Worm (Caenorhabditis elegans) whole organism, L4/young adult: Measurements from ENCODE around the gene R166.2.

Experiments used
- W03F9.2 ChIP-seq: fragments of 150-350 bp; optimal IDR thresholded peaks from 2 replicates; lab custom pipeline; 2014; ENCODE audit warnings: missing biosample characterization, missing genetic modification characterization
- dao-5 ChIP-seq: sonication (generic microtip); optimal IDR thresholded peaks from 2 replicates; lab custom pipeline; 2016; ENCODE audit warnings: missing genotype, missing genetic modification characterization, moderate library complexity, missing compliant biosample characterization
- him-1 ChIP-seq: sonication (generic microtip); optimal IDR thresholded peaks from 2 replicates; lab custom pipeline; 2016; ENCODE audit warnings: missing genotype, missing genetic modification reagents, missing genetic modification characterization, missing compliant biosample characterization

The R166.2 gene

DNA sequence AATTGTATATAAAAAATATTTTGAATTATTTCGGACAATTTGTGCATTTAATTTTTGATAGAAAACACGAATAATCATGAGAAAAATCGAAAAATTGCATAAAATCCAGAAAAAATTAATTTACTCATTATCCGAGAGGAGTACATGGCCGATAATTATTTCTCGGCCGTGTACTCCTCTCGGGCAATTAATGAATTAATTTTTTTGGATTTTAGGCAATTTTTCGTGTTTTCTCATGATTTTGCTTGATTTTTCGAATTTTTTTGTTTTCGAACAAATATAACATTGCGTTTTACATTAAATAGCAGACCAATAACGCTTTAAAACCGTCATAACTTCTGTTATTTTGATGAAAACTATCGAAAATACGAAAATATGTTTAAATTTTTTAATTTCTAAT lies 517 bp upstream of the R166.2 start:
- TF ChIP-seq dao-5 (tag; lab: Kevin White, UChicago) = no peak
- TF ChIP-seq him-1 (tag; lab: Kevin White, UChicago) = peak; percentile 71
- TF ChIP-seq W03F9.2 = no peak

DNA sequence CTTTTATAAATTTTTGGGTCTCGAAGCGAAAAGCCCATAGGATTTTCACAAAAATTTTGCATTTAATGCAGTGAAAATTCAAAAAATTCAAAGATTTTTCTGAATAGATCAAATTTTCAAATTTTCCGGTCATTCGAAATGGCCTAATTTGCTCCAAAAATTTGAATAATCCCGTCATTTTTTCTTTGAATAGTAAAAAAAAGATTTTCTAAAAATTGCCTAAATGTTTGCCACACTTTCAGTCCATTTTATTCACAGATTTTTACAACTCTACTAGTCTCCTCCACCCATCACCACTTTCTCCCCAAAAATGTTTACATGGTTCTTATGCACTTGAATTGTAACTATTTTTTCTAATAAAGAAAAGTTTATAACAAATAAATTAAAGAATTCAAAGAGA lies 3.5 kb downstream of the R166.2 start:
- TF ChIP-seq W03F9.2 (no peak), dao-5 (tag; lab: Kevin White, UChicago) (no peak), him-1 (tag; lab: Kevin White, UChicago) (no peak)

DNA sequence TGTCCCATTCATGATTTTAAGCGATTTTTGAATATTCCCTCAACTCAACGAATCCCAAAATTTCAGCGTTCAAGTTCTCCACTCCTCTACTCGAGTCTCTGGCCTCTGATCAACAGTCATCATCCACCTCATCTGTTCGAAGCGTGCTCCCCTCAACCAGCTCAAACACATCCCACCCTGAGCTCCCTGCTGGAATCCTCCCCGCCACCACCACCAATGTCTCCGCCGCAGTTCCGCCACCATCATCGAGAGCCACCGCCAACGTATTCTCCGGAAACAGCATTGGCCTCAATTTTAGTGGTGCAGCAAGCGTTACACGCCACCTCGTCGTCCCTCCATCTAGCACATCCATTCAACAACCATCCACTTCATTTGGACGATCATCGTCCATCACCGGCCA lies 5.9 kb downstream of the R166.2 start:
- TF ChIP-seq dao-5 (tag; lab: Kevin White, UChicago) (no peak), W03F9.2 (no peak), him-1 (tag; lab: Kevin White, UChicago) (no peak)

DNA sequence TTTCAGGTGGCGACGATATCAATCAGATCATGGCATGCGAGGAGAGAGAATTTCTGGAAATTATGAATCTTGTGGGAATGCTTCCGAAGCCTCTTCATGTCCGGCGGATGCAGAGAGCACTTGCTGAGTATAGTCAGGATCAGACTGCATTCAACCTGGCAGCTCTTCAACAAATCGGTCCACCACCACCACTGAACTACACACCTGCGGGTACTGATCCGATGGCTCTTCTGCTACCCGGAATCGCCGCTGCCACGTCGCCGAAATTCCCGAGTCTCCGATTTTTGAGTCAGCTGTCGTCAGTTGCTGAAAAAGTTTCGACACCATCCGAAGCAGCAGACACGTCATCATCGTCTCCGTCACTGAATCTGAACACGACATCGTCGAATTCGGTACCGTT lies 6.6 kb downstream of the R166.2 start:
- TF ChIP-seq him-1 (tag; lab: Kevin White, UChicago) (no peak), W03F9.2 (no peak), dao-5 (tag; lab: Kevin White, UChicago) (no peak)

DNA sequence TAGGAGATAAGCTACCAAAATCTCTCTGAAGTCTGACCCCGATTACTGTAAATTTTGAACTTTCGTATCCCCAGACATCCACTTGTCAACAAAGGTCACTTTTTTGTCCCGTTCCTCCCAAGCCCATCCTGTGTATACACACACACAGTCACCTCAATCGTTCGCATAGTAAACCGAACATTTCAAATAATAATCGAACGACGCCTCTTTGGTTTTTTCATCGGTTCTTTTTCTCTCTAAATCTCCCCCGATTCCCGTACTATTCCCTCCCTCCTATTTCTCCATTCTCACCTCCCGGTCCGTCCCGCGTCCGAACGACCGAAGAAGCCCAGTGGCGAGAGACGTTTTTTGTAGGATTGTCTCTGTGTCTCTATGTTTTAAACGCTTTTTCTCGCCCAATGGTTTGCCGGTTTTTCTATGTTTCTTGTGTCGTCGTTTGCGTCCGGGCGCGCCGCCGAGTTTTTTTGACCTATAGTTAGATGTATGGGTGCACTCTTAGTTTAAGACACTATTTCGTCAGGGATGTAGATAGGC lies 8.2 kb downstream of the R166.2 start:
- no peak for TF ChIP-seq W03F9.2
- no peak for TF ChIP-seq him-1 (tag; lab: Kevin White, UChicago)
- TF ChIP-seq dao-5 (tag; lab: Kevin White, UChicago) = no peak

DNA sequence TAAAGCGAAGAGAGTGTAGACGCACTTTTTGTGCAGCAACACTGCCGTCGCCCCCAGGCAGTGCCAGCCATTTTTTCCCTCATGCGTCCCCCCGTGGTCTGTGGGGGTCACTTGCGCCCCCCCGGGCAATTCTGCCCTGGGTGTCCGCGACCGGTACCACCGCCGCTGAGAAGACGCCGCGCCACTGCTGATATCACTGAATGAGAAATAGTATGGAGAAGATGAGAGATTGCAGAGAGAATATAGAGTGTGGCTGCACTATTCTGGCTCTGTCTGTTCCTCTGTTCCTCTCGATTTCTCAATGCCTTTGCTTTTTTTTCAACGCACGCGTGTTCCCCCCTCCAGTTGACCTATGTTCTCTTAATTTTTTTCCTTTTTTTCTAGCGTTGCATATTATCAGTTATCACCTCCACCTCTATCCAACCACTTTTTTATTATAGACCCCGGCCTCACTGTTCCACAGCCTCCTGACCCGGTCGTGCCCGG lies 9.8 kb downstream of the R166.2 start, which contains the start of gene mab-10:
mab-10 (plus strand) TSS at position 436 of the 486 bp plus-strand sequence.
- TF ChIP-seq him-1 (tag; lab: Kevin White, UChicago) = peak; percentile 34
- no peak for TF ChIP-seq W03F9.2

DNA sequence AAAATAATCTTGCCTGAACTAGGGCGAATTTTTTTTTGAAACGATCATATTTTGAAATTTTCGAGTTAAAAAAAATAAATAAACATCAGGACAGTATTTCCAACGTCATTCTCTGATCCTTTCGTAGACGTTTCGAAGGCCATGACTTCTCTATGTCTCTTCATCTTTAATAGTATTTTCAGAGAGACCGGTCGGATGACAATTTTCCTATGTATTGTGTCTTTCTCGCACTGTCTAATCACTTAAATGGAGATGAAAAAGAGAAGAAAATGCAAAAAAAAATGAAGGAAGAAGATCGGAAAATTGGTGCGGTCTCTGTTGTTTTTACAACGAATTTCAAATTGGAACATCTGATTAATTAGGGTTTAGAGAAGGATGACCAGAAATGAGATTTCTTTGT lies 12.3 kb downstream of the R166.2 start:
- TF ChIP-seq dao-5 (tag; lab: Kevin White, UChicago) (no peak), W03F9.2 (no peak), him-1 (tag; lab: Kevin White, UChicago) (no peak)

DNA sequence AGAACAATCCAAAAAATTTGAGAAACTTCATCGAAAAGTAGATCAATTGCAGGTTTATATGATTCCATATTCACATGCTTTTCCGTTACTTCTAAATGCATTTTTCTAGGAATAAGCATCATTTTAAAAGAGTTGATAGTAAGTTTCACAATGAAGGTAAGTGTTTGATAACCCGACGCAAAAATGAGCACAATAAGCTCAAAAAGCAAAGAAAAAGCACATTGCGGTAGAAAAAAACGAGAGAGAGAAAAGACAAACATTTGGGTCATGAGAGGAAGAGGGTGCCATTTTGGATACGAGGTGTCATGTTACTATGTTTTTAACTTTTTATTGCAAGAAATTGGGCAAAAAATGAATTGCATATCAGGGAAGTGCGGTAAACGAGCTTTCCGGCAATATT lies 13.1 kb downstream of the R166.2 start, which contains the start of gene F59B10.6:
F59B10.6 (minus strand) TSS at position 101 of the 400 bp plus-strand sequence.
- TF ChIP-seq him-1 (tag; lab: Kevin White, UChicago) (no peak), dao-5 (tag; lab: Kevin White, UChicago) (no peak), W03F9.2 (no peak)

DNA sequence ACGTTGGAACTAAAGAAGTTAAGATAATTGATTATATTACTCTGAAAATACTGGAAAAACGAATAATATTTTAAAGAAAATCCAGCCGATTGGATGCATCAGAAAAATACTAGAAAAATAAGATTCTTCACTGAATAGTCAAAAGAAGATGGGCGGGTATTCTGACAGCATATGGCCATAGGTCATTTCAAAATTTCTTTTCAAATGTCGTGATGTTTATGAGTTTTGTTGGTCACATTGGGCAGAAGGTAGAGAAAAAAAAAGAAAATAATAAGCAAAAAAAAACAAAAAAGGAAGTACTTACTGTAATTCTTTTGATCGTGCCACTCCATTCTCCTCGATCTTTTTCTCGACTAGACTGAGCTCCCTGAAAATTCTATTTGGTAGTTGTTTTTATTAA lies 13.9 kb downstream of the R166.2 start, which contains the start of gene F59B10.5:
F59B10.5 (minus strand) TSS at position 101 of the 400 bp plus-strand sequence.
- no peak for TF ChIP-seq W03F9.2
- no peak for TF ChIP-seq him-1 (tag; lab: Kevin White, UChicago)
- no peak for TF ChIP-seq dao-5 (tag; lab: Kevin White, UChicago)

DNA sequence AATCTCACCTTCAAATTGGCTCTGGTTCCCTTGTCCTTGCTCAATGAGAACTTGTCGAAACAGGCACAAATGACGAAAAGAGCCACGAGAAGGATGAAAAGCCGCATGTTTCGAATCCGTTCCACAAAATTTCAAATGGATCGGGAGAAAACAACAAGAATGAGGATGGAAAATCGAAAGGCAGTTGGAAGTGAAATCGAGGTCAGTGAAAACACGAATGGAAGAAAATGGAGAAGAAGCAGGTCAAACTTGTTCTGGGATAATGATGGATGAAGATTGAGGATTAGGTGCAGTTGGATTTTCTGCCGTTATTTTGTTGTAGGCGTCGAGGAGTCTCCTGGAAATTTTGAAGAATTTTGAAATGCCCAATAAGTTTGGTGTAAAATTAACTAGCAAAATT lies 14.4 kb downstream of the R166.2 start:
- TF ChIP-seq dao-5 (tag; lab: Kevin White, UChicago) (no peak), W03F9.2 (no peak), him-1 (tag; lab: Kevin White, UChicago) (no peak)

DNA sequence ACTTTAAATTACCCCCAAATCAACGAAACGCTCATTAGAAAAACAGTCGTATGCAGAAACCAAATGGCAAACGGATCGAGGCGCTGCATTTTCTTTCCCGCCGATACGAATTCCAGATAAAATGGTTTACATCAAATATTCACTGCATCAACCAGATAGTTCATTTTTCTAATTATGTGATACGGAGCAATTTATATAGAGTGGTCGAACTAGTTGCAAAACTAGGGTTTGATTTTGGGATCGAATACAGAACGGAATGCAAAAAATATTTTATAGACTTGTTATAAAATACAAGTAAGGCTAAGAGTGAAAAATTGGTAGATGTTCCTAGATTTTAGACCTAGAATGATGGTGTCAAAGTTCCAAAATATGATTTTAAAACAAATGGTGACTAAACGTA lies 17.6 kb downstream of the R166.2 start:
- TF ChIP-seq him-1 (tag; lab: Kevin White, UChicago) (no peak), W03F9.2 (no peak), dao-5 (tag; lab: Kevin White, UChicago) (no peak)

DNA sequence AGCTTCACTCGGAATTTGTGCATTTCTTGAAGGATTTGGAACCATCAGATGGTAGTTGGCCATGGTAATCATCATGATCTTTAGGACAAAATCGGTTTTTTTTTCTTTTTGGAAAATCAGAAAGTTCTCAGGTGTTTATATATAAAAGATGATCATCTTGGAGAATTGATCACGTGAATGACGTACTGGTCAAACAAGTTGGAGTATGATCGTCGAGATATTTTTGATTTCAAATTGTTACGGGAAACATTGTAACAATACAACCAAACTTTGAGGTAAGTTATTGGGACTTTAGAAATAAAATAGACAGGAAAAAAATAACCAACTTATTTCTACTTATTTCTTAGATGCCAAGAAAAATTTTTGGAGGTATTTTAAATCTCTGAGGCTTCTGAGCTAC lies 18.5 kb downstream of the R166.2 start, which contains the start of gene F59B10.4:
F59B10.4 (minus strand) TSS at position 101 of the 400 bp plus-strand sequence.
- TF ChIP-seq him-1 (tag; lab: Kevin White, UChicago) (no peak), dao-5 (tag; lab: Kevin White, UChicago) (no peak), W03F9.2 (no peak)

DNA sequence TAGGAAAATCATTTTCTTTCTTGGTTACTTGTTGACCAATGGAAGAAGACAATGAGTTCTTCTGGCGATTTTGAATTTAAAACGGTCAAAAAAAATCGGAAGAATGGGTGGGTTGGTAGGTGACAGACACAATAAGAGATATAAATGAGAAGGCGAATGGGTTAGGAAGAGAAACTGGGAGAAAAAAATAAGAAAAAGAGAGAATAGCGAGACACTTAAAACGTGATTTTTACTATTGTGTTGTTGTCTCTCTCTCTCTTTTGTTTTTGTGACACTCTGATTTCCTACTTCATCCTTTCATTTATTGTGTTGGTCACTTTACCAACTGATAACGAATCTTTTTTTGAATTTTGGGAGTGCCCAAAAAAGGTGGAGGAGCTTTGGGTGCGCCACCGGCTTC lies 21.1 kb downstream of the R166.2 start:
- TF ChIP-seq dao-5 (tag; lab: Kevin White, UChicago) = no peak
- TF ChIP-seq W03F9.2 = no peak
- no peak for TF ChIP-seq him-1 (tag; lab: Kevin White, UChicago)

DNA sequence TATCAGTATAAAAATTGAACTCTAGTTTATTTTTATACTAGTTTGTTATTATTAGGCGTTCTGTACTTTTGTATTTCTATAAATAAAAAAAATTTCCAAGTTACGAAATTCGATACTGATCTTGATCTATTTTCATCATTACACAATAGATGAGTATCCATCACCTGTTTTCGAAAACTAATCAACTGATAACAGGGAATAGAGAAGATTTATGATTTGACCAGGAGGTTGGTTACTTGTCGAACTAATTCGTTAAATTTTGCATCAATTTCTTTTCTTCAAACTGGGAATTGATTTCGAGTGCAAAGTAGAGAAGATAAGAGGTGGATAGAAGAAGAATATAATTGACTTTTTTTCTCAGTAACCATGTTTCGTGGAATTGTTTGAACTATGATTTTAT lies 22.0 kb downstream of the R166.2 start:
- no peak for TF ChIP-seq him-1 (tag; lab: Kevin White, UChicago)
- no peak for TF ChIP-seq W03F9.2
- TF ChIP-seq dao-5 (tag; lab: Kevin White, UChicago) = no peak

DNA sequence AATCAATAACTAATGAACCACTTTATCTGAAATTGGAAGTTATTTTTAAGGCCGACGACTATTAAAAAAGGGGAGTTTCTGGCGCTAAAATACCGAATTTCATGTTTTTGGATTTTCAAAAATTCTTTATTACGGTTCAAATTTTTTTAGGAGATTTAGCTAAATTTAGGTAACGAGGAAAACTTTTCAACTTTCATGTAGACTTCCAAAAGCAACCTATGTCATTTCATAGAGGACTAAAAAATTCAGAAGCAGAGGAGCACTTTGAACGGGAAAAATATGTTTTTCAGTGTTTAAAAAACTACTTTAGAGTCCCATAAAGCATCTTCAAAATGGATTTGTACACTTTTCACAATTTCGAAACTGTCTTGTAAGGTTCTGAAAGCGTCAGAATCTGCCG lies 24.1 kb downstream of the R166.2 start:
- TF ChIP-seq W03F9.2 = no peak
- TF ChIP-seq him-1 (tag; lab: Kevin White, UChicago) = no peak
